Fruit fly (Drosophila melanogaster): ENCODE measurements around the gene Acbp1.

Gene Acbp1

dm6 chr2L:8156682-8157081 lies 5.6 kb downstream of the Acbp1 start (continued):
- TF ChIP-seq CG8924 (tag; optimal IDR thresholded peaks at IDR 0.05) (peak; percentile 69), CG10321 (GFP tag; IDR thresholded peaks at IDR 0.05) (no peak), CG32532 (GFP tag; IDR thresholded peaks at IDR 0.05) (peak; percentile 79), Oli (tag; optimal IDR thresholded peaks at IDR 0.05) (peak; percentile 21), sqz (GFP tag; optimal IDR thresholded peaks at IDR 0.05) (peak; percentile 22), ems (GFP tag; optimal IDR thresholded peaks at IDR 0.05) (peak; percentile 78), tap (tag; optimal IDR thresholded peaks at IDR 0.05) (peak; percentile 56), pb (GFP tag; optimal IDR thresholded peaks at IDR 0.05) (peak; percentile 37), zen (tag; optimal IDR thresholded peaks at IDR 0.05) (peak; percentile 69), pan (optimal IDR thresholded peaks at IDR 0.05) (no peak), pan (GFP tag; optimal IDR thresholded peaks at IDR 0.05 in 1 of 2, IDR thresholded peaks at IDR 0.05 in 1 of 2) (peak in 1 of 2 experiments; percentile 64), CG43689 (GFP tag; IDR thresholded peaks at IDR 0.05) (no peak), ssp (GFP tag; IDR thresholded peaks at IDR 0.05) (no peak; the same call in 1 of the 2 replicates), CG2202 (tag; optimal IDR thresholded peaks at IDR 0.05) (no peak), Atf-2 (GFP tag; optimal IDR thresholded peaks at IDR 0.05) (peak; percentile 26), GATAe (GFP tag; conservative IDR thresholded peaks at IDR 0.05) (no peak), bcd (GFP tag; optimal IDR thresholded peaks at IDR 0.05) (peak; percentile 74), crc (GFP tag; optimal IDR thresholded peaks at IDR 0.05) (peak; percentile 60), H15 (GFP tag; IDR thresholded peaks at IDR 0.05) (peak; percentile 47; the same call in 2 of the 3 replicates), Eip74EF (GFP tag; optimal IDR thresholded peaks at IDR 0.05) (peak in 1 of 2 experiments; percentile 28), CG33213 (GFP tag; optimal IDR thresholded peaks at IDR 0.05) (peak; percentile 74), tll (GFP tag; optimal IDR thresholded peaks at IDR 0.05) (no peak), CG8944 (GFP tag; optimal IDR thresholded peaks at IDR 0.05) (peak; percentile 66), Ets97D (GFP tag; optimal IDR thresholded peaks at IDR 0.05) (peak; percentile 76), Opbp (GFP tag; IDR thresholded peaks at IDR 0.05; ENCODE audit: partially characterized antibody) (no peak), CG16815 (GFP tag; optimal IDR thresholded peaks at IDR 0.05) (peak; percentile 37), Dfd (GFP tag; optimal IDR thresholded peaks at IDR 0.05) (no peak), HLH54F (GFP tag; optimal IDR thresholded peaks at IDR 0.05) (peak; percentile 76), ftz-f1 (GFP tag; optimal IDR thresholded peaks at IDR 0.05) (peak; percentile 71), twi (tag; optimal IDR thresholded peaks at IDR 0.05) (peak; percentile 55), CG16779 (GFP tag; IDR thresholded peaks at IDR 0.05) (no peak), CG7357 (GFP tag; IDR thresholded peaks at IDR 0.05) (no peak), sug (tag; optimal IDR thresholded peaks at IDR 0.05) (peak; percentile 67), CG11560 (tag; IDR thresholded peaks at IDR 0.05) (0 out of 3 replicates have a peak, but pooled peaks have one; percentile 14), Hr78 (GFP tag; optimal IDR thresholded peaks at IDR 0.05) (no peak), BtbVII (GFP tag; optimal IDR thresholded peaks at IDR 0.05) (peak; percentile 48), chm (GFP tag; IDR thresholded peaks at IDR 0.05) (0 out of 2 replicates have a peak, but pooled peaks have one; percentile 18), CG6272 (GFP tag; IDR thresholded peaks at IDR 0.05) (peak; percentile 57), Drgx (GFP tag; IDR thresholded peaks at IDR 0.05) (peak; percentile 70), cwo (GFP tag; optimal IDR thresholded peaks at IDR 0.05) (peak; percentile 21), sens (GFP tag) (peak; percentile 94), Dbx (GFP tag; IDR thresholded peaks at IDR 0.05) (peak; percentile 49; the same call in 1 of the 3 replicates), CG11398 (GFP tag; optimal IDR thresholded peaks at IDR 0.05) (no peak), lilli (GFP tag; optimal IDR thresholded peaks at IDR 0.05) (peak; percentile 89), ind (GFP tag; optimal IDR thresholded peaks at IDR 0.05) (peak; percentile 79), CG7745 (tag; optimal IDR thresholded peaks at IDR 0.05) (no peak), unpg (GFP tag; optimal IDR thresholded peaks at IDR 0.05) (peak; percentile 74), MTF-1 (GFP tag; optimal IDR thresholded peaks at IDR 0.05; ENCODE audit: borderline replicate concordance) (peak; percentile 47), nom (GFP tag; optimal IDR thresholded peaks at IDR 0.05) (peak; percentile 4), CG15073 (GFP tag; optimal IDR thresholded peaks at IDR 0.05) (no peak), Fer1 (GFP tag; optimal IDR thresholded peaks at IDR 0.05) (peak; percentile 68)

All from whole organism, embryonic.